Worm (Caenorhabditis elegans) whole organism, early embryonic: Measurements from ENCODE around the gene F07A11.5.

Source experiments
- B0310.2 ChIP-seq: sonication (generic microtip); optimal IDR thresholded peaks from 2 replicates; lab custom pipeline; 2016; ENCODE audit warnings: mild to moderate bottlenecking, missing genetic modification characterization, missing compliant biosample characterization
- F13C5.2 ChIP-seq: sonication (generic microtip); optimal IDR thresholded peaks from 2 replicates; lab custom pipeline; 2017; ENCODE audit warnings: mild to moderate bottlenecking, missing genetic modification characterization, inconsistent platforms, missing compliant biosample characterization
- ama-1 ChIP-seq: fragments of 150-350 bp; optimal IDR thresholded peaks from 2 replicates; lab custom pipeline; 2014
- ceh-13 ChIP-seq: fragments of 200-800 bp; sonication (Bioruptor generic); optimal IDR thresholded peaks from 2 replicates; lab custom pipeline; 2018; ENCODE audit warnings: mild to moderate bottlenecking, missing genetic modification characterization, missing compliant biosample characterization
- ceh-36 ChIP-seq: sonication (generic microtip); optimal IDR thresholded peaks from 2 replicates; lab custom pipeline; 2016; ENCODE audit warnings: missing genetic modification characterization, inconsistent platforms, missing compliant biosample characterization
- ets-7 ChIP-seq: sonication (generic microtip); optimal IDR thresholded peaks from 2 replicates; lab custom pipeline; 2016; ENCODE audit warnings: missing genotype, missing genetic modification characterization, missing compliant biosample characterization
- flt-1 ChIP-seq: fragments of 200-800 bp; sonication (Bioruptor generic); IDR thresholded peaks from 2 replicates; pipeline ENCODE4 v1.3.6; 2022; ENCODE audit warnings: missing genetic modification characterization, missing compliant biosample characterization
- hmbx-1 ChIP-seq: sonication (generic microtip); optimal IDR thresholded peaks from 2 replicates; lab custom pipeline; 2016; ENCODE audit warnings: mild to moderate bottlenecking, missing genetic modification characterization, missing compliant biosample characterization
- hmg-4 ChIP-seq: fragments of 200-800 bp; sonication (Bioruptor generic); optimal IDR thresholded peaks from 2 replicates; lab custom pipeline; 2018; ENCODE audit warnings: mild to moderate bottlenecking, missing genetic modification characterization, missing compliant biosample characterization
- pes-1 ChIP-seq: fragments of 200-800 bp; sonication (Bioruptor generic); IDR thresholded peaks from 2 replicates; pipeline ENCODE4 v1.3.6; 2022; ENCODE audit warnings: missing genetic modification reagents, missing genetic modification characterization, missing compliant biosample characterization
- scrt-1 ChIP-seq: fragments of 200-800 bp; sonication (Bioruptor generic); IDR thresholded peaks from 2 replicates; pipeline ENCODE4 v1.3.6; 2022; ENCODE audit warnings: missing genetic modification characterization, missing compliant biosample characterization
- sea-1 ChIP-seq: fragments of 200-800 bp; sonication (Bioruptor generic); conservative IDR thresholded peaks from 2 replicates; pipeline ENCODE4 v1.3.6; 2022; ENCODE audit warnings: missing genetic modification characterization, missing compliant biosample characterization
- tbx-11 ChIP-seq: fragments of 200-800 bp; sonication (Bioruptor generic); IDR thresholded peaks from 2 replicates; pipeline ENCODE4 v1.3.6; 2022; ENCODE audit warnings: missing genetic modification characterization, missing compliant biosample characterization
- tra-4 ChIP-seq: sonication (generic microtip); optimal IDR thresholded peaks from 2 replicates; lab custom pipeline; 2017; ENCODE audit warnings: missing genetic modification characterization, missing compliant biosample characterization

DNA sequence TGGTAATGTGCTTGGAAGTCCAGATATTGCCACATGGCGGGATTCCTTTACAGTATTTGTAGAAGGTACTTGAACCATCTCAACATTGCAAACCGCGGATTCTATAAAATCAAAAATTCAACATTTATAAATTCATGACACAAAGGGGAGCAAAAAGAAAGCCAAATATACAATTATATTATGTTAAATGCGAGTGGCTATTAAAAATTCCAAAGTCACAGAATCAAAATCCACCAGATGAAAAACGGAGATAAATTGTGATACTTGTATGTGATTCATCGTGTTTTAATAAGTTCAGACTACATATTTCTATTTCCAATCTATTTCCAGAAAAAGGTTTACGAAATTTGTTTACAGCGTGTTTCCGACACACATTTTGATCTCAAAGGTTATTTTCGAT is 21.4 kb downstream of the F07A11.5 start, which contains the start of gene din-1:
- TF ChIP-seq ama-1 (lab: Kevin White, UChicago) = no peak
- TF ChIP-seq scrt-1 = no peak
- TF ChIP-seq sea-1 (GFP tag; lab: Robert Waterston, UW) = no peak
- TF ChIP-seq hmbx-1 (tag; lab: Kevin White, UChicago) = no peak
- no peak for TF ChIP-seq flt-1 (GFP tag; lab: Robert Waterston, UW)
- no peak for TF ChIP-seq ceh-13 (GFP tag; lab: Kevin White, UChicago)
- no peak for TF ChIP-seq pes-1 (GFP tag; lab: Robert Waterston, UW)
- TF ChIP-seq tra-4 (tag; lab: Kevin White, UChicago) = no peak
- TF ChIP-seq ets-7 = no peak
- TF ChIP-seq B0310.2 (tag; lab: Kevin White, UChicago) = no peak
- no peak for TF ChIP-seq hmg-4 (GFP tag; lab: Kevin White, UChicago)
- TF ChIP-seq tbx-11 = no peak
- no peak for TF ChIP-seq ceh-36 (tag; lab: Kevin White, UChicago)
- no peak for TF ChIP-seq F13C5.2 (tag; lab: Kevin White, UChicago)
